Worm (Caenorhabditis elegans) whole organism, L1 larva: Measurements from ENCODE around the gene nspc-18.

Source experiments
- C04F5.9 ChIP-seq: sonication (generic microtip); optimal IDR thresholded peaks from 2 replicates; lab custom pipeline; 2016; ENCODE audit warnings: missing genetic modification characterization, missing compliant biosample characterization
- F16B12.6 ChIP-seq: fragments of 150-350 bp; optimal IDR thresholded peaks from 2 replicates; lab custom pipeline; 2014; ENCODE audit warnings: missing biosample characterization, missing genetic modification characterization
- aly-2 ChIP-seq: fragments of 150-350 bp; optimal IDR thresholded peaks from 2 replicates; lab custom pipeline; 2014; ENCODE audit warnings: missing biosample characterization, missing genetic modification characterization
- ama-1 ChIP-seq: fragments of 150-350 bp; optimal IDR thresholded peaks from 2 replicates; lab custom pipeline; 2014
- ceh-63 ChIP-seq: fragments of 200-800 bp; sonication (Bioruptor generic); optimal IDR thresholded peaks from 2 replicates; lab custom pipeline; 2018; ENCODE audit warnings: mild to moderate bottlenecking, missing genetic modification characterization, missing compliant biosample characterization
- ces-1 ChIP-seq: fragments of 150-350 bp; optimal IDR thresholded peaks from 2 replicates; lab custom pipeline; 2014; ENCODE audit warnings: missing biosample characterization, missing genetic modification reagents, missing genetic modification characterization
- dpl-1 ChIP-seq, 3 experiments: fragments of 150-350 bp in 2 of 3; sonication (generic microtip) in 1 of 3; optimal IDR thresholded peaks; 2 replicates each; lab custom pipeline; 2014 to 2017; ENCODE audit warnings: missing biosample characterization in 3 of 3, missing genetic modification characterization in 3 of 3, missing genetic modification reagents in 3 of 3
- egl-13 ChIP-seq: sonication (generic microtip); optimal IDR thresholded peaks from 2 replicates; lab custom pipeline; 2016; ENCODE audit warnings: missing genotype, missing genetic modification reagents, missing genetic modification characterization, missing compliant biosample characterization
- egl-27 ChIP-seq, 2 experiments: fragments of 150-350 bp in 1 of 2; sonication (generic microtip); optimal IDR thresholded peaks; 3 replicates each; lab custom pipeline; 2017 to 2018; ENCODE audit warnings: missing biosample characterization in 2 of 2, missing genetic modification characterization in 2 of 2, missing genetic modification reagents in 2 of 2
- elt-3 ChIP-seq, 6 experiments: fragments of 150-350 bp in 1 of 6; sonication (generic microtip); optimal IDR thresholded peaks; 2 replicates each; lab custom pipeline; 2017 to 2018; ENCODE audit warnings: missing biosample characterization in 6 of 6, missing genetic modification characterization in 6 of 6, inconsistent platforms in 1 of 6
- ets-5 ChIP-seq: fragments of 200-800 bp; sonication (Bioruptor generic); IDR thresholded peaks from 2 replicates; pipeline ENCODE4 v1.3.6; 2022; ENCODE audit warnings: missing genetic modification characterization, missing compliant biosample characterization
- fkh-8 ChIP-seq: sonication (generic microtip); optimal IDR thresholded peaks from 2 replicates; lab custom pipeline; 2016; ENCODE audit warnings: mild to moderate bottlenecking, missing genetic modification characterization, missing compliant biosample characterization
- fos-1 ChIP-seq: fragments of 150-350 bp; optimal IDR thresholded peaks from 2 replicates; lab custom pipeline; 2014; ENCODE audit warnings: missing biosample characterization, missing genetic modification characterization
- grh-1 ChIP-seq: fragments of 200-800 bp; sonication (Bioruptor generic); IDR thresholded peaks from 2 replicates; pipeline ENCODE4 v1.3.6; 2022; ENCODE audit warnings: missing genetic modification reagents, missing genetic modification characterization, missing compliant biosample characterization
- hlh-17 ChIP-seq: fragments of 200-800 bp; sonication (Bioruptor generic); optimal IDR thresholded peaks from 2 replicates; lab custom pipeline; 2018; ENCODE audit warnings: missing genetic modification characterization, mild to moderate bottlenecking, missing compliant biosample characterization, moderate library complexity, borderline replicate concordance
- hlh-4 ChIP-seq: sonication (generic microtip); optimal IDR thresholded peaks from 2 replicates; lab custom pipeline; 2016; ENCODE audit warnings: mild to moderate bottlenecking, missing genetic modification characterization, missing compliant biosample characterization
- hpl-2 ChIP-seq: fragments of 150-350 bp; optimal IDR thresholded peaks from 2 replicates; lab custom pipeline; 2014; ENCODE audit warnings: missing biosample characterization, missing genetic modification reagents, missing genetic modification characterization
- irx-1 ChIP-seq: sonication (generic microtip); optimal IDR thresholded peaks from 2 replicates; lab custom pipeline; 2016; ENCODE audit warnings: missing genetic modification characterization, missing compliant biosample characterization
- isw-1 ChIP-seq: fragments of 200-800 bp; sonication (Bioruptor generic); IDR thresholded peaks from 2 replicates; pipeline ENCODE4 v1.3.6; 2022; ENCODE audit warnings: missing genetic modification characterization, missing compliant biosample characterization
- lin-13 ChIP-seq: fragments of 150-350 bp; optimal IDR thresholded peaks from 2 replicates; lab custom pipeline; 2014; ENCODE audit warnings: missing biosample characterization, missing genetic modification reagents, missing genetic modification characterization
- lin-35 ChIP-seq, 2 experiments: fragments of 150-350 bp; optimal IDR thresholded peaks; 2 replicates each; lab custom pipeline; 2014; ENCODE audit warnings: missing biosample characterization in 2 of 2, missing genetic modification characterization in 2 of 2, missing genetic modification reagents in 2 of 2
- lin-39 ChIP-seq: fragments of 150-350 bp; optimal IDR thresholded peaks from 2 replicates; lab custom pipeline; 2014; ENCODE audit warnings: missing biosample characterization, missing genetic modification reagents, missing genetic modification characterization
- lir-3 ChIP-seq: sonication (generic microtip); optimal IDR thresholded peaks from 2 replicates; lab custom pipeline; 2016; ENCODE audit warnings: mild to moderate bottlenecking, missing genetic modification characterization, moderate library complexity, missing compliant biosample characterization; ENCODE audit not compliant: poor library complexity
- lsy-2 ChIP-seq, 2 experiments: fragments of 150-350 bp; optimal IDR thresholded peaks; 2 replicates each; lab custom pipeline; 2014; ENCODE audit warnings: missing biosample characterization in 2 of 2, missing genetic modification characterization in 2 of 2
- mdl-1 ChIP-seq, 2 experiments: fragments of 150-350 bp; optimal IDR thresholded peaks; 2 replicates each; lab custom pipeline; 2014 to 2017; ENCODE audit warnings: missing biosample characterization in 2 of 2, missing genetic modification characterization in 2 of 2, inconsistent platforms in 1 of 2
- mep-1 ChIP-seq: fragments of 150-350 bp; optimal IDR thresholded peaks from 2 replicates; lab custom pipeline; 2014; ENCODE audit warnings: missing biosample characterization, missing genetic modification characterization
- nhr-11 ChIP-seq: fragments of 150-350 bp; optimal IDR thresholded peaks from 2 replicates; lab custom pipeline; 2014; ENCODE audit warnings: missing biosample characterization, missing genetic modification characterization
- nhr-20 ChIP-seq: sonication (generic microtip); optimal IDR thresholded peaks from 2 replicates; lab custom pipeline; 2016; ENCODE audit warnings: mild to moderate bottlenecking, missing genetic modification characterization, missing compliant biosample characterization
- nhr-237 ChIP-seq: fragments of 150-350 bp; optimal IDR thresholded peaks from 2 replicates; lab custom pipeline; 2014; ENCODE audit warnings: missing biosample characterization, missing genetic modification characterization
- nhr-28 ChIP-seq: fragments of 150-350 bp; optimal IDR thresholded peaks from 2 replicates; lab custom pipeline; 2014; ENCODE audit warnings: missing biosample characterization, missing genetic modification characterization
- nhr-71 ChIP-seq: sonication (generic microtip); optimal IDR thresholded peaks from 2 replicates; lab custom pipeline; 2016; ENCODE audit warnings: mild to moderate bottlenecking, missing genetic modification characterization, moderate library complexity, missing compliant biosample characterization
- nhr-76 ChIP-seq: sonication (generic microtip); optimal IDR thresholded peaks from 2 replicates; lab custom pipeline; 2017; ENCODE audit warnings: missing biosample characterization, missing genetic modification characterization
- nhr-77 ChIP-seq: fragments of 150-350 bp; optimal IDR thresholded peaks from 2 replicates; lab custom pipeline; 2014; ENCODE audit warnings: missing biosample characterization, missing genetic modification characterization
- nhr-90 ChIP-seq: sonication (generic microtip); optimal IDR thresholded peaks from 2 replicates; lab custom pipeline; 2016; ENCODE audit warnings: mild to moderate bottlenecking, missing genetic modification characterization, missing compliant biosample characterization; ENCODE audit not compliant: poor library complexity
- pax-3 ChIP-seq: fragments of 200-800 bp; sonication (Bioruptor generic); optimal IDR thresholded peaks from 2 replicates; lab custom pipeline; 2018; ENCODE audit warnings: mild to moderate bottlenecking, missing genetic modification characterization, moderate library complexity, missing compliant biosample characterization
- pqm-1 ChIP-seq: sonication (generic microtip); optimal IDR thresholded peaks from 3 replicates; lab custom pipeline; 2017; ENCODE audit warnings: missing biosample characterization, missing genetic modification characterization
- rnt-1 ChIP-seq: sonication (generic microtip); optimal IDR thresholded peaks from 2 replicates; lab custom pipeline; 2016; ENCODE audit warnings: mild to moderate bottlenecking, missing genetic modification characterization, moderate library complexity, missing compliant biosample characterization
- snpc-4 ChIP-seq: fragments of 150-350 bp; optimal IDR thresholded peaks from 2 replicates; lab custom pipeline; 2014; ENCODE audit warnings: missing biosample characterization, missing genetic modification characterization
- snu-23 ChIP-seq: sonication (generic microtip); optimal IDR thresholded peaks from 2 replicates; lab custom pipeline; 2016; ENCODE audit warnings: missing genetic modification characterization, missing compliant biosample characterization
- sup-37 ChIP-seq: fragments of 200-800 bp; sonication (Bioruptor generic); optimal IDR thresholded peaks from 2 replicates; lab custom pipeline; 2018; ENCODE audit warnings: mild to moderate bottlenecking, missing genetic modification characterization, missing compliant biosample characterization
- swsn-7 ChIP-seq: sonication (generic microtip); optimal IDR thresholded peaks from 2 replicates; lab custom pipeline; 2016; ENCODE audit warnings: missing genetic modification characterization, missing compliant biosample characterization
- tbx-2 ChIP-seq: sonication (generic microtip); optimal IDR thresholded peaks from 2 replicates; lab custom pipeline; 2016; ENCODE audit warnings: missing genetic modification characterization, missing compliant biosample characterization
- tlp-1 ChIP-seq: fragments of 150-350 bp; optimal IDR thresholded peaks from 2 replicates; lab custom pipeline; 2014; ENCODE audit warnings: missing biosample characterization, missing genetic modification characterization
- unc-30 ChIP-seq: sonication (generic microtip); optimal IDR thresholded peaks from 2 replicates; lab custom pipeline; 2017; ENCODE audit warnings: missing biosample characterization, missing genetic modification characterization
- unc-62 ChIP-seq: fragments of 150-350 bp; optimal IDR thresholded peaks from 2 replicates; lab custom pipeline; 2014; ENCODE audit warnings: missing biosample characterization, missing genetic modification reagents, missing genetic modification characterization
- unc-86 ChIP-seq: sonication (generic microtip); optimal IDR thresholded peaks from 2 replicates; lab custom pipeline; 2016; ENCODE audit warnings: missing genetic modification characterization, missing compliant biosample characterization
- unc-98 ChIP-seq: fragments of 200-800 bp; sonication (Bioruptor generic); IDR thresholded peaks from 2 replicates; pipeline ENCODE4 v1.3.6; 2022; ENCODE audit warnings: missing genetic modification characterization, missing compliant biosample characterization
- vab-15 ChIP-seq: sonication (generic microtip); optimal IDR thresholded peaks from 2 replicates; lab custom pipeline; 2017; ENCODE audit warnings: missing genotype, mild to moderate bottlenecking, missing genetic modification characterization, missing compliant biosample characterization
- xbp-1 ChIP-seq: sonication (generic microtip); optimal IDR thresholded peaks from 2 replicates; lab custom pipeline; 2016; ENCODE audit warnings: missing genetic modification characterization, missing compliant biosample characterization
- zip-4 ChIP-seq: fragments of 200-800 bp; sonication (Bioruptor generic); optimal IDR thresholded peaks from 2 replicates; lab custom pipeline; 2018; ENCODE audit warnings: mild to moderate bottlenecking, missing genetic modification characterization, moderate library complexity, missing compliant biosample characterization

Gene nspc-18

DNA sequence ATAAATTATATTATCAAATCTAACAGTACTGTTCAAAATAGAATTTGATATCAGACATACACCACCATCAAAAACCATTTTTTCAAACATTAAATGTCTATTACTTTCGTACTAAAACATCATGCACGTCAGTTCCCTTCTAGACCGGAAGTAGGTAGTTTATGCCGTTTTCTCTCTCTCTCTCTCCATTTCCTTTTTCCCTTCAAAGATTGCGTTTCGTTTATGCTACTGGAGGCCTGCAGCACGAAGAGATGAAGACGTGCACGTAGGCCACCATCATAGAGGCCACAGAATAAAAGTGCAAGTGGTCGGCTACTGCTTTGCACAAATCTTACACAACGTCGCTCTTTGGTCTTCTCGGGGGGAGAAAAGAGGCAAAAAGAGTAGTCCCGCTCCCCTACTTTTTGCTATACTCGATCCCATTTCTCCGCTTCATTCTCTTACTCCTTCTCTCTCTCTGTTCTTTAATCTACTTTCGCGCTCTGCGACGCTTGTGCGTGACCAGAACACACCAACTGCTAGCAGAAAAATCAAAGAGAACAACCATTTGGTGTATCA lies 34.0 kb upstream of the nspc-18 start (continued):
- TF ChIP-seq vab-15 (tag; lab: Kevin White, UChicago), result no peak
- TF ChIP-seq nhr-237 (tag; lab: Kevin White, UChicago), result no peak
- TF ChIP-seq unc-86 (tag; lab: Kevin White, UChicago), result peak; percentile 61
- TF ChIP-seq fos-1 (tag; lab: Kevin White, UChicago), result peak; percentile 45
- TF ChIP-seq nhr-76 (tag; lab: Kevin White, UChicago), result no peak
- TF ChIP-seq lir-3 (tag; lab: Kevin White, UChicago), result peak; percentile 15
- TF ChIP-seq xbp-1, result peak; percentile 41
- no peak for TF ChIP-seq lin-39 (tag; lab: Kevin White, UChicago)
- no peak for TF ChIP-seq dpl-1 (GFP tag; optimal IDR thresholded peaks at IDR 0.05; lab: Kevin White, UChicago)
- peak; percentile 80 for TF ChIP-seq nhr-20 (tag; lab: Kevin White, UChicago)
- TF ChIP-seq grh-1, result 0 out of 2 replicates have a peak, but pooled peaks have one; percentile 27
- peak; percentile 85 for TF ChIP-seq tbx-2 (tag; lab: Kevin White, UChicago)
- TF ChIP-seq swsn-7, result peak; percentile 65
- TF ChIP-seq egl-27 (tag; optimal IDR thresholded peaks at IDR 0.05; lab: Kevin White, UChicago), result peak in 1 of 2 experiments; percentile 8
- TF ChIP-seq mdl-1 (tag; optimal IDR thresholded peaks at IDR 0.05; lab: Kevin White, UChicago), result peak in 1 of 2 experiments; percentile 44
- no peak for TF ChIP-seq unc-62
- TF ChIP-seq nhr-11, result no peak
- TF ChIP-seq ama-1 (lab: Kevin White, UChicago), result no peak
- TF ChIP-seq hpl-2 (GFP tag; lab: Kevin White, UChicago), result no peak
- no peak for TF ChIP-seq zip-4 (GFP tag; lab: Kevin White, UChicago)
- no peak for TF ChIP-seq hlh-17
- peak; percentile 32 for TF ChIP-seq isw-1 (GFP tag; lab: Robert Waterston, UW)
- peak; percentile 44 for TF ChIP-seq mep-1 (tag; lab: Kevin White, UChicago)
- TF ChIP-seq lsy-2 (tag; optimal IDR thresholded peaks at IDR 0.05; lab: Kevin White, UChicago), result peak; percentile 23 to 75
- no peak for TF ChIP-seq snpc-4
- no peak for TF ChIP-seq tlp-1 (tag; lab: Kevin White, UChicago)
- TF ChIP-seq elt-3 (tag; optimal IDR thresholded peaks at IDR 0.05; lab: Kevin White, UChicago), result peak in 4 of 6 experiments; percentile 1 to 51 (median 41)
- peak in 1 of 2 experiments; percentile 4 for TF ChIP-seq lin-35 (GFP tag; optimal IDR thresholded peaks at IDR 0.05; lab: Kevin White, UChicago)
- TF ChIP-seq lin-13 (GFP tag; lab: Kevin White, UChicago), result no peak
- TF ChIP-seq nhr-71 (tag; lab: Kevin White, UChicago), result peak; percentile 95
- no peak for TF ChIP-seq ceh-63 (GFP tag; lab: Kevin White, UChicago)
- TF ChIP-seq nhr-28 (tag; lab: Kevin White, UChicago), result no peak

DNA sequence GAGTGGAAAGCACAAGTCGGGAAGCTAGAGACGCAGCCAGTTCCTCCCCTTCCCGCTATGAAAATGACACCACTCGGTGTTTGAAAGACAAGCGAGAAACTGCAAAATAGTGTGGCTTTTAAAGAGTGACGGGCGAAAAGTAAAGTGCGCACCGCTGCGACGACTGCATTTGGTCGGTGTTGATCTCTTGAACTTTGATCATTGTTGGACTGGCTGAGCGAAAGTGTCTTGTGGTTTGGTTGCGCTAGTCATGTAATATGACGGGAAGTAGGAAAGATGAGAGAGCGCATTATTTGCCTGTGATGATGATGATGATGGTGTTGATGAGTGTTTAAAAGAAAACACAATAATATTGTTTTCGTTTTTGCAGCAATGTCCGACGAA lies 32.8 kb upstream of the nspc-18 start:
- TF ChIP-seq nhr-90 (tag; lab: Kevin White, UChicago) (peak; percentile 81), egl-13 (peak; percentile 95), unc-62 (no peak), nhr-28 (tag; lab: Kevin White, UChicago) (no peak), aly-2 (tag; lab: Kevin White, UChicago) (no peak), ets-5 (no peak), rnt-1 (tag; lab: Kevin White, UChicago) (peak; percentile 35), F16B12.6 (no peak), lin-39 (tag; lab: Kevin White, UChicago) (no peak), sup-37 (GFP tag; lab: Kevin White, UChicago) (peak; percentile 49), fkh-8 (tag; lab: Kevin White, UChicago) (peak; percentile 96), vab-15 (tag; lab: Kevin White, UChicago) (peak; percentile 0), snu-23 (peak; percentile 88), pax-3 (tag; lab: Kevin White, UChicago) (peak; percentile 77), lin-13 (GFP tag; lab: Kevin White, UChicago) (no peak), irx-1 (tag; lab: Kevin White, UChicago) (peak; percentile 84), pqm-1 (tag; lab: Kevin White, UChicago) (no peak), hlh-4 (tag; lab: Kevin White, UChicago) (no peak), grh-1 (peak; percentile 66), unc-86 (tag; lab: Kevin White, UChicago) (peak; percentile 77), mdl-1 (tag; optimal IDR thresholded peaks at IDR 0.05; lab: Kevin White, UChicago) (peak; percentile 27 to 92), nhr-71 (tag; lab: Kevin White, UChicago) (peak; percentile 99), C04F5.9 (tag; lab: Kevin White, UChicago) (no peak), nhr-77 (tag; lab: Kevin White, UChicago) (peak; percentile 95), tlp-1 (tag; lab: Kevin White, UChicago) (no peak), unc-98 (no peak), nhr-11 (peak; percentile 58), ama-1 (lab: Kevin White, UChicago) (peak; percentile 40), unc-30 (tag; lab: Kevin White, UChicago) (no peak), ceh-63 (GFP tag; lab: Kevin White, UChicago) (no peak), ces-1 (GFP tag; lab: Kevin White, UChicago) (no peak)
